Worm (Caenorhabditis elegans): ENCODE results near the gene C16A11.4.

- TF ChIP-seq snpc-4 (tag; optimal IDR thresholded peaks at IDR 0.05) (no peak), skn-1 (tag; optimal IDR thresholded peaks at IDR 0.05) (no peak), aly-2 (tag; optimal IDR thresholded peaks at IDR 0.05) (no peak), ceh-8 (GFP tag; optimal IDR thresholded peaks at IDR 0.05) (no peak), ama-1 (optimal IDR thresholded peaks at IDR 0.05) (no peak), elt-3 (tag; optimal IDR thresholded peaks at IDR 0.05) (no peak), unc-130 (tag; optimal IDR thresholded peaks at IDR 0.05) (no peak), nhr-71 (tag; optimal IDR thresholded peaks at IDR 0.05) (no peak), hpl-2 (GFP tag; optimal IDR thresholded peaks at IDR 0.05) (no peak), mdl-1 (tag; optimal IDR thresholded peaks at IDR 0.05) (no peak), nhr-11 (tag; optimal IDR thresholded peaks at IDR 0.05) (no peak), mef-2 (tag; optimal IDR thresholded peaks at IDR 0.05) (no peak)
Measured at ce11 chrII:4203729-4204184, 23.1 kb upstream of the C16A11.4 start, which contains the start of gene mth-1.

All from whole organism, L1 larva.